Fruit fly (Drosophila melanogaster) whole organism, embryonic: ENCODE measurements around the gene CG8509.

ENCODE experiments used
- Ada2b ChIP-seq: fragments of 200-800 bp; sonication (Bioruptor generic); IDR thresholded peaks from 2 replicates; pipeline ENCODE4 v1.3.6; 2022; ENCODE audit warnings: missing biosample characterization, missing genetic modification characterization
- Atf-2 ChIP-seq: fragments of 200-800 bp; sonication (Bioruptor generic); optimal IDR thresholded peaks from 2 replicates; lab custom pipeline; 2016; ENCODE audit warnings: missing biosample characterization, missing genetic modification characterization
- CG10959 ChIP-seq: fragments of 200-800 bp; sonication (Bioruptor generic); IDR thresholded peaks from 2 replicates; pipeline ENCODE4 v1.3.6; 2022; ENCODE audit warnings: missing biosample characterization, missing genetic modification characterization
- CG11560 ChIP-seq: fragments of 200-800 bp; sonication (Bioruptor generic); IDR thresholded peaks from 3 replicates; pipeline ENCODE4 v1.3.6; 2022; ENCODE audit warnings: missing biosample characterization, missing genetic modification characterization
- CG12744 ChIP-seq: fragments of 200-800 bp; sonication (Bioruptor generic); optimal IDR thresholded peaks from 2 replicates; lab custom pipeline; 2016; ENCODE audit warnings: missing biosample characterization, missing genetic modification characterization
- CG13424 ChIP-seq: fragments of 200-800 bp; sonication (Bioruptor generic); optimal IDR thresholded peaks from 2 replicates; lab custom pipeline; 2019; ENCODE audit warnings: missing biosample characterization, mild to moderate bottlenecking, missing genetic modification characterization, moderate library complexity
- CG15514 ChIP-seq: fragments of 200-800 bp; sonication (Bioruptor generic); optimal IDR thresholded peaks from 3 replicates; lab custom pipeline; 2017; ENCODE audit warnings: missing biosample characterization, missing genetic modification characterization, mild to moderate bottlenecking, moderate library complexity, missing genetic modification reagents
- CG1647 ChIP-seq: fragments of 200-800 bp; sonication (Bioruptor generic); optimal IDR thresholded peaks from 3 replicates; lab custom pipeline; 2016; ENCODE audit warnings: missing biosample characterization, missing genetic modification characterization
- CG18262 ChIP-seq: fragments of 200-800 bp; optimal IDR thresholded peaks from 3 replicates; lab custom pipeline; 2019; ENCODE audit warnings: missing biosample characterization, mild to moderate bottlenecking, missing genetic modification characterization, moderate library complexity
- CG18619 ChIP-seq: fragments of 200-800 bp; sonication (Bioruptor generic); optimal IDR thresholded peaks from 3 replicates; lab custom pipeline; 2017; ENCODE audit warnings: missing biosample characterization, mild to moderate bottlenecking, missing genetic modification characterization
- CG2202 ChIP-seq: fragments of 200-800 bp; sonication (Bioruptor generic); optimal IDR thresholded peaks from 2 replicates; lab custom pipeline; 2018; ENCODE audit warnings: missing biosample characterization, mild to moderate bottlenecking, missing genetic modification characterization
- CG3163 ChIP-seq: fragments of 200-800 bp; sonication (Bioruptor generic); optimal IDR thresholded peaks from 3 replicates; lab custom pipeline; 2016; ENCODE audit warnings: missing biosample characterization, missing genetic modification characterization
- CG33213 ChIP-seq: fragments of 200-800 bp; sonication (Bioruptor generic); optimal IDR thresholded peaks from 3 replicates; lab custom pipeline; 2016; ENCODE audit warnings: missing biosample characterization, missing genetic modification characterization
- CG4282 ChIP-seq: fragments of 200-800 bp; sonication (Bioruptor generic); optimal IDR thresholded peaks from 2 replicates; lab custom pipeline; 2016; ENCODE audit warnings: missing biosample characterization, missing genetic modification characterization
- CG43689 ChIP-seq: fragments of 200-800 bp; sonication (Bioruptor generic); IDR thresholded peaks from 2 replicates; pipeline ENCODE4 v1.3.6; 2022; ENCODE audit warnings: missing biosample characterization, missing genetic modification characterization
- CG4617 ChIP-seq: fragments of 200-800 bp; sonication (Bioruptor generic); optimal IDR thresholded peaks from 3 replicates; lab custom pipeline; 2016; ENCODE audit warnings: missing biosample characterization, missing genetic modification characterization, borderline replicate concordance
- CG6765 ChIP-seq: fragments of 200-800 bp; sonication (Bioruptor generic); optimal IDR thresholded peaks from 3 replicates; lab custom pipeline; 2017; ENCODE audit warnings: missing biosample characterization, mild to moderate bottlenecking, missing genetic modification characterization
- CG6854 ChIP-seq: fragments of 200-800 bp; sonication (Bioruptor generic); optimal IDR thresholded peaks from 3 replicates; lab custom pipeline; 2017; ENCODE audit warnings: missing biosample characterization, mild to moderate bottlenecking, missing genetic modification characterization
- CG7745 ChIP-seq: fragments of 200-800 bp; sonication (Bioruptor generic); optimal IDR thresholded peaks from 2 replicates; lab custom pipeline; 2018; ENCODE audit warnings: missing biosample characterization, mild to moderate bottlenecking, missing genetic modification characterization, moderate library complexity
- CG7839 ChIP-seq: fragments of 200-800 bp; sonication (Bioruptor generic); optimal IDR thresholded peaks from 3 replicates; lab custom pipeline; 2018; ENCODE audit warnings: missing biosample characterization, mild to moderate bottlenecking, missing genetic modification characterization, moderate library complexity
- CG8944 ChIP-seq: fragments of 200-800 bp; sonication (Bioruptor generic); optimal IDR thresholded peaks from 3 replicates; lab custom pipeline; 2016; ENCODE audit warnings: missing biosample characterization, missing genetic modification characterization
- CG9437 ChIP-seq: fragments of 200-800 bp; sonication (Bioruptor generic); optimal IDR thresholded peaks from 2 replicates; lab custom pipeline; 2018; ENCODE audit warnings: missing biosample characterization, mild to moderate bottlenecking, missing genetic modification characterization
- D19B ChIP-seq: fragments of 200-800 bp; sonication (Bioruptor generic); optimal IDR thresholded peaks from 2 replicates; lab custom pipeline; 2017; ENCODE audit warnings: missing biosample characterization, mild to moderate bottlenecking, missing genetic modification characterization
- GATAe ChIP-seq: fragments of 200-800 bp; sonication (Bioruptor generic); conservative IDR thresholded peaks from 2 replicates; pipeline ENCODE4 v1.3.6; 2022; ENCODE audit warnings: missing biosample characterization, missing genetic modification characterization
- HmgZ ChIP-seq: fragments of 200-800 bp; sonication (Bioruptor generic); optimal IDR thresholded peaks from 2 replicates; lab custom pipeline; 2018; ENCODE audit warnings: missing biosample characterization, mild to moderate bottlenecking, missing genetic modification characterization
- Hr3 ChIP-seq: fragments of 200-800 bp; sonication (Bioruptor generic); optimal IDR thresholded peaks from 3 replicates; lab custom pipeline; 2016; ENCODE audit warnings: missing biosample characterization, missing genetic modification characterization
- Mes4 ChIP-seq: fragments of 200-800 bp; sonication (Bioruptor generic); optimal IDR thresholded peaks from 2 replicates; lab custom pipeline; 2016; ENCODE audit warnings: missing biosample characterization, missing genetic modification characterization
- NK7.1 ChIP-seq: fragments of 200-800 bp; sonication (Bioruptor generic); optimal IDR thresholded peaks from 3 replicates; lab custom pipeline; 2016; ENCODE audit warnings: missing biosample characterization, missing genetic modification characterization
- Ptx1 ChIP-seq: fragments of 200-800 bp; sonication (Bioruptor generic); IDR thresholded peaks from 2 replicates; pipeline ENCODE4 v1.3.6; 2022; ENCODE audit warnings: missing biosample characterization, missing genetic modification characterization
- Sry-δ ChIP-seq: fragments of 200-800 bp; sonication (Bioruptor generic); optimal IDR thresholded peaks from 2 replicates; lab custom pipeline; 2016; ENCODE audit warnings: missing biosample characterization, missing genetic modification characterization
- YL-1 ChIP-seq: fragments of 200-800 bp; sonication (Bioruptor generic); optimal IDR thresholded peaks from 3 replicates; lab custom pipeline; 2017; ENCODE audit warnings: missing biosample characterization, mild to moderate bottlenecking, missing genetic modification characterization
- crc ChIP-seq: fragments of 200-800 bp; sonication (Bioruptor generic); optimal IDR thresholded peaks from 2 replicates; lab custom pipeline; 2016; ENCODE audit warnings: missing biosample characterization, missing genetic modification characterization
- dati ChIP-seq: fragments of 200-800 bp; sonication (Bioruptor generic); IDR thresholded peaks from 2 replicates; pipeline ENCODE4 v1.3.6; 2022; ENCODE audit warnings: missing biosample characterization, missing genetic modification characterization
- dmrt99B ChIP-seq: fragments of 200-800 bp; sonication (Bioruptor generic); optimal IDR thresholded peaks from 2 replicates; lab custom pipeline; 2018; ENCODE audit warnings: missing biosample characterization, mild to moderate bottlenecking, missing genetic modification characterization, moderate library complexity
- eve ChIP-seq, 2 experiments: fragments of >200 bp; optimal IDR thresholded peaks; 2 replicates each; lab custom pipeline; 2017; ENCODE audit warnings: missing biosample characterization in 2 of 2, missing genetic modification characterization in 2 of 2
- fu2 ChIP-seq: fragments of 200-800 bp; sonication (Bioruptor generic); optimal IDR thresholded peaks from 2 replicates; lab custom pipeline; 2016; ENCODE audit warnings: missing biosample characterization, missing genetic modification characterization
- gcm ChIP-seq: fragments of 200-800 bp; sonication (Bioruptor generic); optimal IDR thresholded peaks from 2 replicates; lab custom pipeline; 2019; ENCODE audit warnings: missing biosample characterization, mild to moderate bottlenecking, missing genetic modification characterization, moderate library complexity
- h ChIP-seq: fragments of >200 bp; optimal IDR thresholded peaks from 2 replicates; lab custom pipeline; 2017
- hth ChIP-seq: fragments of >200 bp; optimal IDR thresholded peaks from 2 replicates; lab custom pipeline; 2017; ENCODE audit warnings: inconsistent platforms
- ind ChIP-seq: fragments of 200-800 bp; sonication (Bioruptor generic); optimal IDR thresholded peaks from 3 replicates; lab custom pipeline; 2016; ENCODE audit warnings: missing biosample characterization, missing genetic modification characterization
- lbe ChIP-seq: fragments of 200-800 bp; sonication (Bioruptor generic); optimal IDR thresholded peaks from 2 replicates; lab custom pipeline; 2016; ENCODE audit warnings: missing biosample characterization, mild to moderate bottlenecking, missing genetic modification characterization
- luna ChIP-seq: fragments of 200-800 bp; sonication (Bioruptor generic); optimal IDR thresholded peaks from 2 replicates; lab custom pipeline; 2016; ENCODE audit warnings: missing biosample characterization, missing genetic modification characterization
- org-1 ChIP-seq: fragments of 200-800 bp; sonication (Bioruptor generic); optimal IDR thresholded peaks from 2 replicates; lab custom pipeline; 2017; ENCODE audit warnings: missing biosample characterization, missing genetic modification characterization
- pita ChIP-seq: fragments of 200-800 bp; sonication (Bioruptor generic); optimal IDR thresholded peaks from 2 replicates; lab custom pipeline; 2017; ENCODE audit warnings: missing biosample characterization, mild to moderate bottlenecking, missing genetic modification characterization
- prd ChIP-seq, 3 experiments: fragments of >200 bp in 2 of 3; fragments of 200-800 bp in 1 of 3; sonication (Bioruptor generic) in 1 of 3; optimal IDR thresholded peaks in 2 of 3; IDR thresholded peaks in 1 of 3; 2 replicates in 2 of 3; 3 replicates in 1 of 3; pipeline versions ENCODE4 v1.3.6 to Lab custom; 2017 to 2022; ENCODE audit warnings: missing biosample characterization in 1 of 3, missing genetic modification characterization in 1 of 3
- pum ChIP-seq: fragments of 200-800 bp; sonication (Bioruptor generic); optimal IDR thresholded peaks from 2 replicates; lab custom pipeline; 2016; ENCODE audit warnings: missing biosample characterization, missing genetic modification characterization
- ssp ChIP-seq: fragments of 200-800 bp; sonication (Bioruptor generic); IDR thresholded peaks from 2 replicates; pipeline ENCODE4 v1.3.6; 2022; ENCODE audit warnings: missing biosample characterization, missing genetic modification characterization
- stc ChIP-seq: fragments of 200-800 bp; sonication (Bioruptor generic); IDR thresholded peaks from 2 replicates; pipeline ENCODE4 v1.3.6; 2022; ENCODE audit warnings: missing biosample characterization, missing genetic modification characterization
- tll ChIP-seq, 2 experiments: fragments of 200-800 bp in 1 of 2; fragments of >200 bp in 1 of 2; sonication (Bioruptor generic) in 1 of 2; optimal IDR thresholded peaks; 2 replicates each; lab custom pipeline; 2017 to 2019; ENCODE audit warnings: missing biosample characterization in 2 of 2, missing genetic modification characterization in 2 of 2, mild to moderate bottlenecking in 1 of 2, moderate library complexity in 1 of 2
- toy ChIP-seq: fragments of 200-800 bp; sonication (Bioruptor generic); IDR thresholded peaks from 2 replicates; pipeline ENCODE4 v1.3.6; 2022; ENCODE audit warnings: missing biosample characterization, missing genetic modification characterization
- vfl ChIP-seq: fragments of 200-800 bp; sonication (Bioruptor generic); optimal IDR thresholded peaks from 2 replicates; lab custom pipeline; 2016; ENCODE audit warnings: missing biosample characterization, missing genetic modification characterization
- zfh1 ChIP-seq: fragments of 200-800 bp; sonication (Bioruptor generic); IDR thresholded peaks from 3 replicates; pipeline ENCODE4 v1.3.6; 2022; ENCODE audit warnings: missing biosample characterization, missing genetic modification characterization

CG8509 gene

dm6 chrX:15818608-15819184 is 9.3 kb downstream of the CG8509 start (continued):
- TF ChIP-seq vfl (GFP tag; lab: Kevin White, UChicago) (no peak), ind (GFP tag; lab: Kevin White, UChicago) (peak; percentile 29), gcm (GFP tag; lab: Kevin White, UChicago) (no peak), prd (optimal IDR thresholded peaks at IDR 0.05; lab: Kevin White, UChicago) (no peak), prd (GFP tag; IDR thresholded peaks at IDR 0.05; lab: Robert Waterston, UW) (no peak; the same call in 2 of the 3 replicates), eve (GFP tag; optimal IDR thresholded peaks at IDR 0.05; lab: Kevin White, UChicago) (peak in 1 of 2 experiments; percentile 36), dati (GFP tag; lab: Robert Waterston, UW) (no peak), D19B (GFP tag; lab: Kevin White, UChicago) (peak; percentile 90), CG43689 (GFP tag; lab: Robert Waterston, UW) (no peak), Sry-δ (GFP tag; lab: Kevin White, UChicago) (no peak), tll (GFP tag; optimal IDR thresholded peaks at IDR 0.05; lab: Kevin White, UChicago) (no peak), CG11560 (tag; lab: Robert Waterston, UW) (no peak), lbe (GFP tag; lab: Kevin White, UChicago) (no peak), CG15514 (GFP tag; lab: Kevin White, UChicago) (no peak), Atf-2 (GFP tag; lab: Kevin White, UChicago) (no peak), Ptx1 (peak; percentile 42), hth (lab: Kevin White, UChicago) (no peak), zfh1 (GFP tag; lab: Robert Waterston, UW) (0 out of 3 replicates have a peak, but pooled peaks have one; percentile 39), dmrt99B (no peak), ssp (GFP tag; lab: Robert Waterston, UW) (no peak), CG3163 (no peak), luna (no peak), Hr3 (no peak), NK7.1 (GFP tag; lab: Kevin White, UChicago) (no peak), CG8944 (GFP tag; lab: Kevin White, UChicago) (no peak), fu2 (no peak), toy (no peak), GATAe (GFP tag; lab: Robert Waterston, UW) (no peak), CG18619 (GFP tag; lab: Kevin White, UChicago) (no peak), CG6854 (GFP tag; lab: Kevin White, UChicago) (no peak), CG10959 (GFP tag; lab: Robert Waterston, UW) (no peak), stc (GFP tag; lab: Robert Waterston, UW) (peak; percentile 53; the same call in 1 of the 2 replicates), CG9437 (GFP tag; lab: Kevin White, UChicago) (no peak), Mes4 (GFP tag; lab: Kevin White, UChicago) (no peak), pita (GFP tag; lab: Kevin White, UChicago) (no peak), CG4617 (GFP tag; lab: Kevin White, UChicago) (no peak), pum (GFP tag; lab: Kevin White, UChicago) (peak; percentile 11), org-1 (GFP tag; lab: Kevin White, UChicago) (no peak), CG4282 (GFP tag; lab: Kevin White, UChicago) (no peak), CG6765 (GFP tag; lab: Kevin White, UChicago) (no peak), CG1647 (no peak), HmgZ (tag; lab: Kevin White, UChicago) (peak; percentile 16), CG33213 (GFP tag; lab: Kevin White, UChicago) (no peak), CG7839 (tag; lab: Kevin White, UChicago) (no peak), Ada2b (GFP tag; lab: Robert Waterston, UW) (peak; percentile 39; the same call in 1 of the 2 replicates), CG18262 (tag; lab: Kevin White, UChicago) (no peak), h (lab: Kevin White, UChicago) (no peak), CG2202 (tag; lab: Kevin White, UChicago) (no peak), crc (GFP tag; lab: Kevin White, UChicago) (no peak), CG12744 (no peak), CG7745 (tag; lab: Kevin White, UChicago) (no peak), YL-1 (GFP tag; lab: Kevin White, UChicago) (no peak), CG13424 (tag; lab: Kevin White, UChicago) (peak; percentile 45)
